Fruit fly (Drosophila melanogaster) whole organism, prepupa: ENCODE data around the gene CG4066.
A peak's percentile ranks its signal among the peaks of the same experiment; 100 is the strongest.

Experiments
- CG15336 ChIP-seq: fragments of 200-800 bp; sonication (Bioruptor generic); IDR thresholded peaks from 2 replicates; pipeline ENCODE4 v1.3.6; 2022; ENCODE audit warnings: missing biosample characterization, missing genetic modification characterization
- CG3032 ChIP-seq: fragments of 200-800 bp; optimal IDR thresholded peaks from 2 replicates; lab custom pipeline; 2019; ENCODE audit warnings: missing biosample characterization, mild to moderate bottlenecking, missing genetic modification characterization, moderate library complexity
- CG32006 ChIP-seq: fragments of 200-800 bp; sonication (Bioruptor generic); optimal IDR thresholded peaks from 3 replicates; lab custom pipeline; 2017; ENCODE audit warnings: missing biosample characterization, mild to moderate bottlenecking, missing genetic modification characterization
- CG6163 ChIP-seq: fragments of 200-800 bp; sonication (Bioruptor generic); IDR thresholded peaks from 3 replicates; pipeline ENCODE4 v1.3.6; 2022; ENCODE audit warnings: missing biosample characterization, missing genetic modification characterization
- CG6792 ChIP-seq: fragments of 200-800 bp; sonication (Bioruptor generic); optimal IDR thresholded peaks from 3 replicates; lab custom pipeline; 2016; ENCODE audit warnings: missing biosample characterization, missing genetic modification characterization
- CG6808 ChIP-seq: fragments of 200-800 bp; sonication (Bioruptor generic); optimal IDR thresholded peaks from 3 replicates; lab custom pipeline; 2017; ENCODE audit warnings: missing biosample characterization, missing genetic modification characterization, mild to moderate bottlenecking, moderate library complexity, missing genetic modification reagents
- CG6854 ChIP-seq: fragments of 200-800 bp; sonication (Bioruptor generic); optimal IDR thresholded peaks from 2 replicates; lab custom pipeline; 2017; ENCODE audit warnings: missing biosample characterization, mild to moderate bottlenecking, missing genetic modification characterization
- CG7368 ChIP-seq: fragments of 200-800 bp; sonication (Bioruptor generic); optimal IDR thresholded peaks from 3 replicates; lab custom pipeline; 2016; ENCODE audit warnings: missing biosample characterization, missing genetic modification characterization
- Eip75B ChIP-seq: fragments of 200-800 bp; sonication (Bioruptor generic); optimal IDR thresholded peaks from 3 replicates; lab custom pipeline; 2016; ENCODE audit warnings: missing biosample characterization, missing genetic modification characterization
- Eip93F ChIP-seq: fragments of 200-800 bp; sonication (Bioruptor generic); optimal IDR thresholded peaks from 2 replicates; lab custom pipeline; 2016; ENCODE audit warnings: missing biosample characterization, mild to moderate bottlenecking, missing genetic modification characterization
- Ets21C ChIP-seq: fragments of 200-800 bp; sonication (Bioruptor generic); optimal IDR thresholded peaks from 3 replicates; lab custom pipeline; 2016; ENCODE audit warnings: missing biosample characterization, missing genetic modification characterization
- Ets96B ChIP-seq: fragments of 200-800 bp; optimal IDR thresholded peaks from 2 replicates; lab custom pipeline; 2019; ENCODE audit warnings: missing biosample characterization, mild to moderate bottlenecking, missing genetic modification characterization, moderate library complexity
- Gug ChIP-seq: fragments of 200-800 bp; sonication (Bioruptor generic); IDR thresholded peaks from 2 replicates; pipeline ENCODE4 v1.3.6; 2022; ENCODE audit warnings: missing biosample characterization, missing genetic modification characterization
- Hr38 ChIP-seq: sonication (Bioruptor generic); optimal IDR thresholded peaks from 2 replicates; lab custom pipeline; 2016; ENCODE audit warnings: missing biosample characterization, missing genetic modification characterization
- Hr4 ChIP-seq: fragments of 200-800 bp; sonication (Bioruptor generic); optimal IDR thresholded peaks from 3 replicates; lab custom pipeline; 2016; ENCODE audit warnings: missing biosample characterization, missing genetic modification characterization
- Lpt ChIP-seq: fragments of 200-800 bp; sonication (Bioruptor generic); optimal IDR thresholded peaks from 3 replicates; lab custom pipeline; 2016; ENCODE audit warnings: missing biosample characterization, missing genetic modification characterization
- Met ChIP-seq: fragments of 200-800 bp; sonication (Bioruptor generic); optimal IDR thresholded peaks from 3 replicates; lab custom pipeline; 2016; ENCODE audit warnings: missing biosample characterization, missing genetic modification characterization
- OdsH ChIP-seq: fragments of 200-800 bp; sonication (Bioruptor generic); optimal IDR thresholded peaks from 3 replicates; lab custom pipeline; 2016; ENCODE audit warnings: missing biosample characterization, missing genetic modification characterization
- Sox102F ChIP-seq: fragments of 200-800 bp; sonication (Bioruptor generic); optimal IDR thresholded peaks from 2 replicates; lab custom pipeline; 2016; ENCODE audit warnings: missing biosample characterization, mild to moderate bottlenecking, missing genetic modification characterization
- Sox14 ChIP-seq: fragments of 200-800 bp; sonication (Bioruptor generic); optimal IDR thresholded peaks from 3 replicates; lab custom pipeline; 2016; ENCODE audit warnings: missing biosample characterization, missing genetic modification characterization
- Sox15 ChIP-seq: fragments of 200-800 bp; sonication (Bioruptor generic); optimal IDR thresholded peaks from 3 replicates; lab custom pipeline; 2016; ENCODE audit warnings: missing biosample characterization, missing genetic modification characterization
- achi ChIP-seq: fragments of 200-800 bp; sonication (Bioruptor generic); optimal IDR thresholded peaks from 3 replicates; lab custom pipeline; 2016; ENCODE audit warnings: missing biosample characterization, missing genetic modification characterization
- acj6 ChIP-seq: fragments of 200-800 bp; sonication (Bioruptor generic); optimal IDR thresholded peaks from 3 replicates; lab custom pipeline; 2016; ENCODE audit warnings: missing biosample characterization, missing genetic modification characterization
- cyc ChIP-seq: fragments of 200-800 bp; sonication (Bioruptor generic); optimal IDR thresholded peaks from 3 replicates; lab custom pipeline; 2016; ENCODE audit warnings: missing biosample characterization, missing genetic modification characterization
- dac ChIP-seq: fragments of 200-800 bp; sonication (Bioruptor generic); optimal IDR thresholded peaks from 2 replicates; lab custom pipeline; 2017; ENCODE audit warnings: missing biosample characterization, mild to moderate bottlenecking, missing genetic modification characterization
- dsx ChIP-seq: fragments of 200-800 bp; optimal IDR thresholded peaks from 3 replicates; lab custom pipeline; 2019; ENCODE audit warnings: missing biosample characterization, mild to moderate bottlenecking, missing genetic modification characterization, moderate library complexity; ENCODE audit not compliant: poor library complexity, severe bottlenecking
- fd85E ChIP-seq: fragments of 200-800 bp; sonication (Bioruptor generic); optimal IDR thresholded peaks from 3 replicates; lab custom pipeline; 2016; ENCODE audit warnings: missing biosample characterization, missing genetic modification characterization
- lz ChIP-seq: fragments of 200-800 bp; sonication (Bioruptor generic); optimal IDR thresholded peaks from 3 replicates; lab custom pipeline; 2016; ENCODE audit warnings: missing biosample characterization, missing genetic modification characterization
- net ChIP-seq: fragments of 200-800 bp; sonication (Bioruptor generic); optimal IDR thresholded peaks from 3 replicates; lab custom pipeline; 2016; ENCODE audit warnings: missing biosample characterization, missing genetic modification characterization
- pdm3 ChIP-seq: fragments of 200-800 bp; sonication (Bioruptor generic); optimal IDR thresholded peaks from 3 replicates; lab custom pipeline; 2016; ENCODE audit warnings: missing biosample characterization, missing genetic modification characterization
- salr ChIP-seq, 2 experiments: fragments of 200-800 bp; sonication (Bioruptor generic); optimal IDR thresholded peaks; 3 replicates each; lab custom pipeline; 2016 to 2018; ENCODE audit warnings: missing biosample characterization in 2 of 2, missing genetic modification characterization in 2 of 2, mild to moderate bottlenecking in 1 of 2
- spab ChIP-seq: fragments of 200-800 bp; sonication (Bioruptor generic); optimal IDR thresholded peaks from 2 replicates; lab custom pipeline; 2017; ENCODE audit warnings: missing biosample characterization, mild to moderate bottlenecking, missing genetic modification characterization, missing genetic modification reagents
- ss ChIP-seq, 2 experiments: fragments of 200-800 bp; sonication (Bioruptor generic); optimal IDR thresholded peaks; 2 replicates in 1 of 2; 3 replicates in 1 of 2; lab custom pipeline; 2017 to 2018; ENCODE audit warnings: mild to moderate bottlenecking in 2 of 2, missing biosample characterization in 2 of 2, missing genetic modification characterization in 2 of 2, moderate library complexity in 1 of 2
- svp ChIP-seq: fragments of 200-800 bp; sonication (Bioruptor generic); peaks from one replicate; lab custom pipeline; 2016; ENCODE audit warnings: missing biosample characterization, missing genetic modification characterization
- vri ChIP-seq: fragments of 200-800 bp; sonication (Bioruptor generic); optimal IDR thresholded peaks from 3 replicates; lab custom pipeline; 2016; ENCODE audit warnings: missing biosample characterization, mild to moderate bottlenecking, missing genetic modification characterization

The CG4066 gene

dm6 chr3R:12315455-12315854 lies 4.3 kb downstream of the CG4066 start (continued):
- no peak for TF ChIP-seq net
- TF ChIP-seq dac (GFP tag; lab: Kevin White, UChicago): peak; percentile 9

DNA sequence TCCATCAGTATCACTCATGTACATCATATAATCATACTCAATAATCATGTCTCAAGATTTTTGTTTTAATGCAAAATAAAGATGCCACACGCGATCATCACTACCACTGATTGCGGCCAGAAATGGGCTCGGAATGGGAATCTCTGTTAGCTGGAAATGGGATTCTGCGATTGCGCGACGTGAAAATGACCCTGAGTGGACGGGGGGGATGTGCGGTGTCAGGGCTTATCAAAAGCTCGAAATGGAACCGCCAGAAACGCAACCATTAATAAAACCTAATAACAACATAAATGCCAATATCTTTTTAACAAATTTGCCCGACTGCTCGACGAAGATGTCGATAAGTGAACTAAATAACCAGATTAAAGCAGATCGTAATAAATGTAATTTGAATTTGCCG lies 5.3 kb downstream of the CG4066 start:
- TF ChIP-seq svp (peak; percentile 93), CG32006 (GFP tag; lab: Kevin White, UChicago) (no peak)

- no peak for TF ChIP-seq ss (GFP tag; optimal IDR thresholded peaks at IDR 0.05; lab: Kevin White, UChicago)
- TF ChIP-seq svp: peak; percentile 99
- no peak for TF ChIP-seq Eip75B (GFP tag; lab: Kevin White, UChicago)
- no peak for TF ChIP-seq Eip93F (GFP tag; lab: Kevin White, UChicago)
- TF ChIP-seq Sox14 (GFP tag; lab: Kevin White, UChicago): no peak
- no peak for TF ChIP-seq CG6808 (GFP tag; lab: Kevin White, UChicago)
- no peak for TF ChIP-seq Hr4
Observed at dm6 chr3R:12317325-12317724, 6.2 kb downstream of the CG4066 start.

DNA sequence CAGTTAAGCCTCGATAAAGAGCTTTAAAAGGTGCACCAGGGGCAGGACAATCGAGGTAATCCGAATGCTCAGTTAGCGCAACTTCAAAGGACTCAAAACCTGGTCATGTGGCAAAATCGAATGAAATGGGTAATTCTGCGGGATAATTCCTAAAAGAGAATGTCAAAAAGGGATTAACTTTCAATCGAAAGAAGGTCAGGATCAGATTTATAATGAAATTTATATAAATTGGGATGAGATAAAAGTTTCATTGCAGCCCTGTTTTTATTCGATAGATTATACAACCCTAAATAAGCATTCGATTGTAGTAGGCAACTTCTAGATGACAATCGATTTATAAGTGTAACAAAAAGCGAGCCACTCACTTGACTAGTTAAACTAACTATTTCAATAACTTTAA lies 12.1 kb downstream of the CG4066 start, which contains the start of gene CG10013:
Gene CG10013, plus strand, starts transcription at position 301 of the 400 bp plus-strand sequence.
- TF ChIP-seq CG15336 (no peak), CG3032 (tag; lab: Kevin White, UChicago) (no peak), Met (GFP tag; lab: Kevin White, UChicago) (no peak), ss (GFP tag; optimal IDR thresholded peaks at IDR 0.05; lab: Kevin White, UChicago) (no peak), Gug (GFP tag; lab: Robert Waterston, UW) (no peak), Eip93F (GFP tag; lab: Kevin White, UChicago) (no peak), CG6163 (no peak), salr (GFP tag; optimal IDR thresholded peaks at IDR 0.05; lab: Kevin White, UChicago) (no peak), acj6 (no peak), pdm3 (GFP tag; lab: Kevin White, UChicago) (no peak), dac (GFP tag; lab: Kevin White, UChicago) (no peak), lz (GFP tag; lab: Kevin White, UChicago) (no peak), CG7368 (GFP tag; lab: Kevin White, UChicago) (no peak), CG6808 (GFP tag; lab: Kevin White, UChicago) (no peak), CG6854 (GFP tag; lab: Kevin White, UChicago) (no peak), Sox102F (GFP tag; lab: Kevin White, UChicago) (no peak)
- TF ChIP-seq, all 60 proteins: peak for 0

dm6 chr3R:12326855-12327254 lies 15.7 kb downstream of the CG4066 start:
- TF ChIP-seq svp: peak; percentile 82
- TF ChIP-seq CG32006 (GFP tag; lab: Kevin White, UChicago): no peak
- no peak for TF ChIP-seq Sox15 (GFP tag; lab: Kevin White, UChicago)

dm6 chr3R:12329827-12330226 lies 18.7 kb downstream of the CG4066 start:
- TF ChIP-seq Ets21C (GFP tag; lab: Kevin White, UChicago): no peak
- no peak for TF ChIP-seq CG6792 (GFP tag; lab: Kevin White, UChicago)
- no peak for TF ChIP-seq dsx (GFP tag; lab: Kevin White, UChicago)
- no peak for TF ChIP-seq vri
- no peak for TF ChIP-seq svp
- no peak for TF ChIP-seq cyc (GFP tag; lab: Kevin White, UChicago)
- TF ChIP-seq Eip75B (GFP tag; lab: Kevin White, UChicago): no peak
- no peak for TF ChIP-seq net
- no peak for TF ChIP-seq Ets96B (tag; lab: Kevin White, UChicago)
- TF ChIP-seq fd85E (GFP tag; lab: Kevin White, UChicago): no peak
- TF ChIP-seq spab (GFP tag; lab: Kevin White, UChicago): no peak
- no peak for TF ChIP-seq OdsH (GFP tag; lab: Kevin White, UChicago)
- no peak for TF ChIP-seq Lpt (GFP tag; lab: Kevin White, UChicago)
- no peak for TF ChIP-seq achi
- no peak for TF ChIP-seq Hr38 (GFP tag; lab: Kevin White, UChicago)
- no peak for TF ChIP-seq dac (GFP tag; lab: Kevin White, UChicago)
